Fruit fly (Drosophila melanogaster) whole organism, prepupa: ENCODE measurements around the gene CG31141.

Experiments used
- CG10631 ChIP-seq: fragments of 200-800 bp; sonication (Bioruptor generic); optimal IDR thresholded peaks from 2 replicates; lab custom pipeline; 2016; ENCODE audit warnings: missing biosample characterization, missing genetic modification characterization
- CG3919 ChIP-seq: fragments of 200-800 bp; sonication (Bioruptor generic); optimal IDR thresholded peaks from 3 replicates; lab custom pipeline; 2016; ENCODE audit warnings: missing biosample characterization, missing genetic modification characterization
- CG4318 ChIP-seq: fragments of 200-800 bp; sonication (Bioruptor generic); optimal IDR thresholded peaks from 3 replicates; lab custom pipeline; 2017; ENCODE audit warnings: missing biosample characterization, mild to moderate bottlenecking, missing genetic modification characterization
- CG8319 ChIP-seq: fragments of 200-800 bp; sonication (Bioruptor generic); optimal IDR thresholded peaks from 3 replicates; lab custom pipeline; 2016; ENCODE audit warnings: missing biosample characterization, missing genetic modification characterization
- Eip75B ChIP-seq: fragments of 200-800 bp; sonication (Bioruptor generic); optimal IDR thresholded peaks from 3 replicates; lab custom pipeline; 2016; ENCODE audit warnings: missing biosample characterization, missing genetic modification characterization
- Hr38 ChIP-seq: sonication (Bioruptor generic); optimal IDR thresholded peaks from 2 replicates; lab custom pipeline; 2016; ENCODE audit warnings: missing biosample characterization, missing genetic modification characterization
- Lpt ChIP-seq: fragments of 200-800 bp; sonication (Bioruptor generic); optimal IDR thresholded peaks from 3 replicates; lab custom pipeline; 2016; ENCODE audit warnings: missing biosample characterization, missing genetic modification characterization
- OdsH ChIP-seq: fragments of 200-800 bp; sonication (Bioruptor generic); optimal IDR thresholded peaks from 3 replicates; lab custom pipeline; 2016; ENCODE audit warnings: missing biosample characterization, missing genetic modification characterization
- Sox14 ChIP-seq: fragments of 200-800 bp; sonication (Bioruptor generic); optimal IDR thresholded peaks from 3 replicates; lab custom pipeline; 2016; ENCODE audit warnings: missing biosample characterization, missing genetic modification characterization
- dac ChIP-seq: fragments of 200-800 bp; sonication (Bioruptor generic); optimal IDR thresholded peaks from 2 replicates; lab custom pipeline; 2017; ENCODE audit warnings: missing biosample characterization, mild to moderate bottlenecking, missing genetic modification characterization
- fd59A ChIP-seq: fragments of 200-800 bp; sonication (Bioruptor generic); optimal IDR thresholded peaks from 2 replicates; lab custom pipeline; 2017; ENCODE audit warnings: missing biosample characterization, mild to moderate bottlenecking, missing genetic modification characterization, missing genetic modification reagents
- fd85E ChIP-seq: fragments of 200-800 bp; sonication (Bioruptor generic); optimal IDR thresholded peaks from 3 replicates; lab custom pipeline; 2016; ENCODE audit warnings: missing biosample characterization, missing genetic modification characterization
- lz ChIP-seq: fragments of 200-800 bp; sonication (Bioruptor generic); optimal IDR thresholded peaks from 3 replicates; lab custom pipeline; 2016; ENCODE audit warnings: missing biosample characterization, missing genetic modification characterization

DNA sequence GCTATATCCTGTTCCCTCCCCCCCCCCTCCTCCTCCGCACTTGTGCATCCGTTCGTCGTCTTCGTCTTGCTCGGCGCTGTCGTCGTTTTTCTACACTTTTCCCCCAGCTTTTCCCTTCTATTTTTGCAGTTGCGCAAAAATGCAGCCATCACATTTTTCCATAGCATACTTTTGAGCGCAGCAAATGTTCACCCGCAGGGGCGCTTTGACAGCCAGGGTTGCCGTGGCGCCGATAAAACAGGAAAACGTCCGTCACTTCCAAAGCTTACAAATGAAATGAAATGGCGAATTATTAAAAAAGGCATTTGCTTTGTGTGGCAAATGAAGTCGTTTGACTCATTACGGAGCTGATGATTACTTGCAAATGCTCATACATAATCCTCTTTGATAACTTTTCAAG, 20.5 kb upstream of the CG31141 start:
- TF ChIP-seq CG10631 (GFP tag; lab: Kevin White, UChicago), result no peak
- no peak for TF ChIP-seq OdsH (GFP tag; lab: Kevin White, UChicago)
- no peak for TF ChIP-seq Lpt (GFP tag; lab: Kevin White, UChicago)
- no peak for TF ChIP-seq lz (GFP tag; lab: Kevin White, UChicago)
- TF ChIP-seq Hr38 (GFP tag; lab: Kevin White, UChicago), result no peak
- TF ChIP-seq Eip75B, result no peak
- TF ChIP-seq CG8319, result no peak
- no peak for TF ChIP-seq CG4318 (GFP tag; lab: Kevin White, UChicago)
- TF ChIP-seq Sox14 (GFP tag; lab: Kevin White, UChicago), result no peak
- TF ChIP-seq fd85E (GFP tag; lab: Kevin White, UChicago), result no peak
- TF ChIP-seq fd59A (GFP tag; lab: Kevin White, UChicago), result no peak
- no peak for TF ChIP-seq dac (GFP tag; lab: Kevin White, UChicago)
- TF ChIP-seq CG3919 (GFP tag; lab: Kevin White, UChicago), result no peak
